Fruit fly (Drosophila melanogaster): ENCODE results near the gene glec.

The glec gene

dm6 chr3R:21869464-21870100, 13.5 kb upstream of the glec start, which contains the start of gene CG31174:
TSS of gene CG31174 (minus strand) at chr3R:21869514.
- TF ChIP-seq psq (GFP tag; optimal IDR thresholded peaks at IDR 0.05) (no peak), tai (GFP tag; optimal IDR thresholded peaks at IDR 0.05) (no peak), foxo (GFP tag; optimal IDR thresholded peaks at IDR 0.05) (no peak), CrebA (GFP tag; optimal IDR thresholded peaks at IDR 0.05; ENCODE audit: borderline replicate concordance) (no peak), Rel (GFP tag; optimal IDR thresholded peaks at IDR 0.05) (no peak), Rel (tag; optimal IDR thresholded peaks at IDR 0.05) (peak; percentile 83), HLH106 (tag; optimal IDR thresholded peaks at IDR 0.05) (no peak), Dfd (GFP tag; optimal IDR thresholded peaks at IDR 0.05) (no peak), woc (GFP tag; optimal IDR thresholded peaks at IDR 0.05) (no peak)

dm6 chr3R:21867819-21868218, 11.8 kb upstream of the glec start, which contains the start of the genes CG6569 and Cby:
TSS of gene CG6569 (minus strand) at chr3R:21867919.
TSS of gene Cby (plus strand) at chr3R:21868003.
- no peak for TF ChIP-seq CG9705 (GFP tag; optimal IDR thresholded peaks at IDR 0.05)
- no peak for TF ChIP-seq usp (GFP tag; optimal IDR thresholded peaks at IDR 0.05)
- TF ChIP-seq ey (GFP tag; optimal IDR thresholded peaks at IDR 0.05) = no peak

dm6 chr3R:21864992-21865391, 8.9 kb upstream of the glec start, which contains the start of gene lsn:
TSS of gene lsn (plus strand) at chr3R:21865168.
- TF ChIP-seq CrebA (GFP tag; optimal IDR thresholded peaks at IDR 0.05; ENCODE audit: borderline replicate concordance) (peak; percentile 2), Hr83 (GFP tag; optimal IDR thresholded peaks at IDR 0.05; ENCODE audit: poor library complexity, severe bottlenecking) (no peak), Abd-B (GFP tag; optimal IDR thresholded peaks at IDR 0.05) (no peak), br (GFP tag; optimal IDR thresholded peaks at IDR 0.05) (no peak), CG32264 (GFP tag; optimal IDR thresholded peaks at IDR 0.05) (no peak), Sp1 (GFP tag; optimal IDR thresholded peaks at IDR 0.05) (no peak), dl (GFP tag; optimal IDR thresholded peaks at IDR 0.05; ENCODE audit: insufficient read depth in 1 of 2, partially characterized antibody in 2 of 2) (no peak), sage (GFP tag; optimal IDR thresholded peaks at IDR 0.05) (peak; percentile 12), lola (GFP tag; optimal IDR thresholded peaks at IDR 0.05) (no peak), woc (GFP tag; optimal IDR thresholded peaks at IDR 0.05) (no peak), sv (GFP tag; optimal IDR thresholded peaks at IDR 0.05) (no peak), GATAd (GFP tag; optimal IDR thresholded peaks at IDR 0.05) (no peak), Vsx2 (GFP tag; optimal IDR thresholded peaks at IDR 0.05; ENCODE audit: partially characterized antibody) (no peak), N (GFP tag; optimal IDR thresholded peaks at IDR 0.05) (no peak), dsf (GFP tag; optimal IDR thresholded peaks at IDR 0.05; ENCODE audit: borderline replicate concordance) (no peak), usp (GFP tag; optimal IDR thresholded peaks at IDR 0.05) (no peak), brk (GFP tag; optimal IDR thresholded peaks at IDR 0.05) (peak; percentile 41), OdsH (GFP tag; optimal IDR thresholded peaks at IDR 0.05) (no peak), psq (GFP tag; optimal IDR thresholded peaks at IDR 0.05) (no peak)

- TF ChIP-seq rgr (GFP tag; optimal IDR thresholded peaks at IDR 0.05) = no peak
- no peak for TF ChIP-seq Hnf4 (GFP tag; optimal IDR thresholded peaks at IDR 0.05)
- TF ChIP-seq Hr78 (GFP tag; optimal IDR thresholded peaks at IDR 0.05) = no peak
- no peak for TF ChIP-seq dl (GFP tag; optimal IDR thresholded peaks at IDR 0.05; ENCODE audit: insufficient read depth in 1 of 2, partially characterized antibody in 2 of 2)
- no peak for TF ChIP-seq tai (GFP tag; optimal IDR thresholded peaks at IDR 0.05)
- no peak for TF ChIP-seq lola (GFP tag; optimal IDR thresholded peaks at IDR 0.05)
Measured at dm6 chr3R:21864484-21864883, 8.4 kb upstream of the glec start.

- TF ChIP-seq tai (GFP tag; optimal IDR thresholded peaks at IDR 0.05) (no peak), Rel (GFP tag; optimal IDR thresholded peaks at IDR 0.05) (no peak), Rel (tag; optimal IDR thresholded peaks at IDR 0.05) (peak; percentile 12)
Measured at dm6 chr3R:21863817-21864384, 7.8 kb upstream of the glec start.

Measured in whole organism, wandering third instar larva.